Worm (Caenorhabditis elegans) whole organism, mixed stage, embryonic: Measurements from ENCODE around the gene algn-9.
A peak's percentile ranks its signal among the peaks of the same experiment; 100 is the strongest.

Experiments
- bed-3 ChIP-seq: fragments of 200-800 bp; sonication (Bioruptor generic); optimal IDR thresholded peaks from 3 replicates; lab custom pipeline; 2018; ENCODE audit warnings: mild to moderate bottlenecking, missing genetic modification characterization, moderate library complexity, missing compliant biosample characterization
- blmp-1 ChIP-seq: fragments of 150-350 bp; optimal IDR thresholded peaks from 2 replicates; lab custom pipeline; 2014; ENCODE audit warnings: missing biosample characterization, missing genetic modification characterization
- ceh-39 ChIP-seq: fragments of 150-350 bp; optimal IDR thresholded peaks from 2 replicates; lab custom pipeline; 2014; ENCODE audit warnings: missing biosample characterization, missing genetic modification characterization
- ceh-43 ChIP-seq: fragments of 200-800 bp; sonication (Bioruptor generic); optimal IDR thresholded peaks from 2 replicates; lab custom pipeline; 2018; ENCODE audit warnings: mild to moderate bottlenecking, missing genetic modification characterization, moderate library complexity, missing compliant biosample characterization
- ces-1 ChIP-seq: fragments of 150-350 bp; optimal IDR thresholded peaks from 2 replicates; lab custom pipeline; 2014; ENCODE audit warnings: missing biosample characterization, missing genetic modification reagents, missing genetic modification characterization
- cnd-1 ChIP-seq: fragments of 200-800 bp; sonication (Bioruptor generic); optimal IDR thresholded peaks from 2 replicates; lab custom pipeline; 2018; ENCODE audit warnings: mild to moderate bottlenecking, missing genetic modification characterization, missing compliant biosample characterization
- elt-1 ChIP-seq: sonication (generic microtip); optimal IDR thresholded peaks from 2 replicates; lab custom pipeline; 2017; ENCODE audit warnings: missing genetic modification characterization, mild to moderate bottlenecking, missing compliant biosample characterization, antibody characterized with exemption, moderate library complexity, borderline replicate concordance; ENCODE audit not compliant: insufficient read depth
- elt-3 ChIP-seq: fragments of 150-350 bp; optimal IDR thresholded peaks from 2 replicates; lab custom pipeline; 2014; ENCODE audit warnings: missing biosample characterization, missing genetic modification characterization
- flh-1 ChIP-seq: fragments of 200-800 bp; sonication (Bioruptor generic); optimal IDR thresholded peaks from 2 replicates; lab custom pipeline; 2018; ENCODE audit warnings: mild to moderate bottlenecking, missing genetic modification characterization, moderate library complexity, missing compliant biosample characterization
- ham-2 ChIP-seq: fragments of 200-800 bp; sonication (Bioruptor generic); optimal IDR thresholded peaks from 2 replicates; lab custom pipeline; 2018; ENCODE audit warnings: mild to moderate bottlenecking, missing genetic modification characterization, missing compliant biosample characterization
- hlh-1 ChIP-seq: fragments of 150-350 bp; optimal IDR thresholded peaks from 2 replicates; lab custom pipeline; 2014; ENCODE audit warnings: missing biosample characterization, missing genetic modification reagents, missing genetic modification characterization
- lin-13 ChIP-seq: fragments of 150-350 bp; optimal IDR thresholded peaks from 2 replicates; lab custom pipeline; 2014; ENCODE audit warnings: missing biosample characterization, missing genetic modification characterization
- lin-32 ChIP-seq: fragments of 200-800 bp; sonication (Bioruptor generic); optimal IDR thresholded peaks from 2 replicates; lab custom pipeline; 2018; ENCODE audit warnings: mild to moderate bottlenecking, missing genetic modification characterization, missing compliant biosample characterization
- lsy-2 ChIP-seq: fragments of 150-350 bp; optimal IDR thresholded peaks from 2 replicates; lab custom pipeline; 2014; ENCODE audit warnings: missing biosample characterization, missing genetic modification characterization
- mab-5 ChIP-seq: fragments of 150-350 bp; optimal IDR thresholded peaks from 2 replicates; lab custom pipeline; 2014; ENCODE audit warnings: missing biosample characterization, missing genetic modification characterization
- mep-1 ChIP-seq: fragments of 150-350 bp; optimal IDR thresholded peaks from 2 replicates; lab custom pipeline; 2017; ENCODE audit warnings: missing biosample characterization, missing genetic modification reagents, missing genetic modification characterization, inconsistent platforms
- mls-2 ChIP-seq: sonication (generic microtip); optimal IDR thresholded peaks from 2 replicates; lab custom pipeline; 2016; ENCODE audit warnings: mild to moderate bottlenecking, missing genetic modification characterization, moderate library complexity, missing compliant biosample characterization
- nhr-12 ChIP-seq: fragments of 150-350 bp; optimal IDR thresholded peaks from 2 replicates; lab custom pipeline; 2014; ENCODE audit warnings: missing biosample characterization, missing genetic modification characterization
- nhr-2 ChIP-seq: fragments of 150-350 bp; optimal IDR thresholded peaks from 2 replicates; lab custom pipeline; 2014; ENCODE audit warnings: missing biosample characterization, missing genetic modification characterization
- nhr-237 ChIP-seq: fragments of 150-350 bp; optimal IDR thresholded peaks from 2 replicates; lab custom pipeline; 2014; ENCODE audit warnings: missing biosample characterization, missing genetic modification characterization
- nhr-28 ChIP-seq: fragments of 150-350 bp; optimal IDR thresholded peaks from 2 replicates; lab custom pipeline; 2014; ENCODE audit warnings: missing biosample characterization, missing genetic modification characterization
- nhr-76 ChIP-seq: sonication (generic microtip); optimal IDR thresholded peaks from 2 replicates; lab custom pipeline; 2017; ENCODE audit warnings: missing biosample characterization, missing genetic modification characterization
- pha-4 ChIP-seq: fragments of 150-350 bp; optimal IDR thresholded peaks from 2 replicates; lab custom pipeline; 2018; ENCODE audit warnings: missing biosample characterization, missing genetic modification reagents, missing genetic modification characterization
- snpc-4 ChIP-seq: fragments of 150-350 bp; optimal IDR thresholded peaks from 2 replicates; lab custom pipeline; 2014; ENCODE audit warnings: missing biosample characterization, missing genetic modification characterization
- sptf-1 ChIP-seq: sonication (generic microtip); optimal IDR thresholded peaks from 2 replicates; lab custom pipeline; 2017; ENCODE audit warnings: mild to moderate bottlenecking, missing genetic modification characterization, moderate library complexity, missing compliant biosample characterization
- tbx-8 ChIP-seq: fragments of 200-800 bp; sonication (Bioruptor generic); optimal IDR thresholded peaks from 2 replicates; lab custom pipeline; 2018; ENCODE audit warnings: mild to moderate bottlenecking, missing genetic modification characterization, moderate library complexity, missing compliant biosample characterization
- unc-120 ChIP-seq: sonication (generic microtip); optimal IDR thresholded peaks from 2 replicates; lab custom pipeline; 2017; ENCODE audit warnings: missing genetic modification characterization, missing compliant biosample characterization; ENCODE audit not compliant: poor library complexity, severe bottlenecking
- unc-39 ChIP-seq: fragments of 150-350 bp; optimal IDR thresholded peaks from 2 replicates; lab custom pipeline; 2014; ENCODE audit warnings: missing biosample characterization, missing genetic modification characterization
- unc-62 ChIP-seq: fragments of 150-350 bp; optimal IDR thresholded peaks from 2 replicates; lab custom pipeline; 2014; ENCODE audit warnings: missing biosample characterization, missing genetic modification reagents, missing genetic modification characterization
- zip-8 ChIP-seq: fragments of 150-350 bp; optimal IDR thresholded peaks from 2 replicates; lab custom pipeline; 2014; ENCODE audit warnings: missing biosample characterization, missing genetic modification characterization
- ztf-11 ChIP-seq: fragments of 150-350 bp; optimal IDR thresholded peaks from 2 replicates; lab custom pipeline; 2014; ENCODE audit warnings: missing biosample characterization, missing genetic modification characterization

Gene algn-9

DNA sequence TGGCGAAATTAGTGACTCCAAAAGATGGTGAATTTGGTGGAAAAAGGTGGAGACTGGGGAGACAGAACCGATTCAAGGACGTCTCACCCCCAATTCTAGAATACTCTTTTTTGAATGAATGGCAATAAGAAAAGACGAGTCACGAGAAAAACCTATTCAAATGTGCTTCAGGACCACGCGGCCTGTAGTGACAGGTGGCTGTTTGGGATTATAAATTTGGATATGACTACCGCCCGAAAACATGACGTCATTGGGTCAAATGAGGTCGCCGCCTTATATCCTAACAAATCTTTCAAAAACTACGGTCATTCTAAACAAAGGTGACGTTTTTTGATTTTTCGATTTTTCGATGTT lies 30.1 kb upstream of the algn-9 start:
- TF ChIP-seq nhr-2: peak; percentile 71
- TF ChIP-seq lin-32 (GFP tag; lab: Kevin White, UChicago): peak; percentile 82
- peak; percentile 5 for TF ChIP-seq unc-62
- TF ChIP-seq ceh-43 (GFP tag; lab: Kevin White, UChicago): no peak
- TF ChIP-seq zip-8 (tag; lab: Kevin White, UChicago): peak; percentile 50
- TF ChIP-seq cnd-1: peak; percentile 40
- no peak for TF ChIP-seq nhr-76

DNA sequence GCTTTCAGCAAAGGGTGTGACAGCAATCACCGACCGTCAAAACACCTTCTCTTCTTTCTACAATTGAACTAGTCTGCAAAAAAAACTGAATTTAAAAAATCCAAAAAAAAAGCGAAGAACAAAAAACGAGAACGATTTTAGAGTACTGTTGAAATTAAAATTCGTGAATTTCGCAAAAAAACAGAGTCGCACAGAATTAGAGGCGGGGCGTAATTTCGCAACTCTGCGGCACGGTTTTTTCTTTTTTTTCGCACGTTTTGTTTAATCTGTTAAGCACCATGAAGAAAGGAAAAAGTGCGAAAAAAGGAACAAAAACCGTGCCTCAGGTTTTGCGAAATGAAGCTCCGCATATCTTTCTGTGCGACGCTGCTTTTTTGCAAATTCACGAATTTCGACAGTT lies 29.2 kb upstream of the algn-9 start, which contains the start of gene mnk-1:
Gene mnk-1 (minus strand): TSS at position 73 of the 400 bp plus-strand sequence.
- TF ChIP-seq elt-1 (no peak), bed-3 (GFP tag; lab: Kevin White, UChicago) (no peak), unc-62 (no peak), flh-1 (GFP tag; lab: Kevin White, UChicago) (no peak), lin-13 (no peak), zip-8 (tag; lab: Kevin White, UChicago) (no peak), elt-3 (tag; lab: Kevin White, UChicago) (no peak), ztf-11 (tag; lab: Kevin White, UChicago) (no peak), ceh-39 (tag; lab: Kevin White, UChicago) (no peak), pha-4 (tag; lab: Kevin White, UChicago) (no peak)

DNA sequence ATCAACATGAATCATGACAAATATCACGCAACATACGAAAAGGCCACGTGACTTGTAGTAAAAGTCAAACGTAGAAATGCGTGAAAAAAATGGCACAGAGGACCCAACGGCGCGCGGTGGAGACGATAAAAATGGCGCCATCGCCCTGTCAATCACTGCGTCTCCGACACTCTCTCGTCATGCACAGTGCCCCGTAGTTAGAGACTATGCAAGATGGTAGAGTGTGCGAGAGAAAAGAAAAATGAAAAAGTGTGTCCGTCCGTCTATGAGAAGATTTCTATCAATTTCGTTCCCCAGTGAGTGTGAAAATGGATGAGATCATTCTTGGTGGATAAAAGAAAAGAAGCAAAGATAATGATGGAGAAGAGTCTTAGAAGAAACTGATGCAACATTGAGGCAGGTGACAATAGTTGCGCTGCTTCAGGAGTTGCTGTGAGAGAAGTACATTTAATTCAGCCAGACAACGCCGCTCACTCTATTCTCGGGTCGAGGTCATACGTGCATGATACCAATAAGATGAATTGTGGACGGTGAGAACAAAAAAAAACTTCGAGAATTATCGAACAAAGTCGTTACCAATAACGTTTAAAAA lies 28.6 kb upstream of the algn-9 start:
- TF ChIP-seq tbx-8 (no peak), mab-5 (tag; lab: Kevin White, UChicago) (no peak), lin-13 (no peak), flh-1 (GFP tag; lab: Kevin White, UChicago) (no peak), nhr-2 (no peak), mep-1 (tag; lab: Kevin White, UChicago) (no peak), ztf-11 (tag; lab: Kevin White, UChicago) (no peak), cnd-1 (no peak), unc-120 (tag; lab: Kevin White, UChicago) (peak; percentile 70), ces-1 (GFP tag; lab: Kevin White, UChicago) (no peak), hlh-1 (tag; lab: Kevin White, UChicago) (peak; percentile 37), mls-2 (tag; lab: Kevin White, UChicago) (no peak), sptf-1 (tag; lab: Kevin White, UChicago) (peak; percentile 20), ham-2 (GFP tag; lab: Kevin White, UChicago) (no peak), snpc-4 (tag; lab: Kevin White, UChicago) (no peak), nhr-237 (tag; lab: Kevin White, UChicago) (no peak), unc-62 (peak; percentile 80), blmp-1 (no peak), ceh-43 (GFP tag; lab: Kevin White, UChicago) (no peak), lsy-2 (tag; lab: Kevin White, UChicago) (no peak), nhr-28 (no peak)

DNA sequence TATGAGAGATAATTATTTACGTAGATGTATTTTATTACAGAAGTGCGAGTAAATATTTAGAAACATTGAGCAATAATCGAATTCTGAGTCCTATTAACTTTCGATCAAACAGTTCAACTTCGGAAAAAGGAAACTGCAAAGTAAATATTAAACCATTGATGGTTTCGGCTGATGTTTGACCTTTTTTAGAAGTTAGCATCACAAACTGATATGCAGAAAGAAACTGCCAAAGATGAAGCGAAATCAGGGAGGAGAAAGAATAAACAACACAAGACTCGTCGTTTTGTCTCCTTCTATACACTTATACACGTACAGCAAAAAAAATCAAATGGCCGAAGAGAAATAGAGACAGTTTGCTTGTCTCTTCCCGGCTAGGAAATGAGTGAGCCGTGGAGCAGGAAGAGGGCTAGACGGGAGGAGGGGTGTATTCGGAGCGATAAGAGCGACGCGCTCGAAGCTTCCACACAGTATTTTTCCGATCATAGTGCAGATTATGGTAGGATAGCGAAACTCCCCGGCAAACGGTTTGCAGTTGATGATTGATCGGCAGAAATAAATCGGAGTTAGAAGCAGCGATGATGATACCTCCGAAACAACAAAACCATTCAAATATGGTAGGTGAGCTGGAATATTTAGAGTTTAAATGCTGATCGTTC lies 27.5 kb upstream of the algn-9 start:
- TF ChIP-seq lsy-2 (tag; lab: Kevin White, UChicago): no peak
- TF ChIP-seq, all 35 proteins: peak for 0

DNA sequence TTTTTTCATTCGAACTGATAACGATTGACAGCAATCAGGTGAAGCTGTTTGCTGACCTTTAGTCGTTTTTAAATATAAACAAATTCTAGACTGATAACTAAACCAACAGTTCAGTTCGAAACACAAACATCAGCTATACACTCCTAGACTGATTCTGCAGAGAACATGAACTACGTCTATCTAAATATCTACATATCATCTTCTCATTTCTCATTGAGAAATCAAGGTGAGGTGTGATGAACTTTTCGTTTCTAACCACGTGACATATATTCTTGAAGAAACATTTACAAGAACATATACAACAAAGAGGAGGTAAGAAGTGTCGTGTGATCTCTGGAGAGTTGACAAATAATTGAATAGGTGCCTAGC lies 26.9 kb upstream of the algn-9 start:
- TF ChIP-seq unc-39 (tag; lab: Kevin White, UChicago) (no peak), elt-3 (tag; lab: Kevin White, UChicago) (no peak), nhr-28 (no peak), unc-120 (tag; lab: Kevin White, UChicago) (no peak), cnd-1 (no peak), nhr-76 (no peak)

DNA sequence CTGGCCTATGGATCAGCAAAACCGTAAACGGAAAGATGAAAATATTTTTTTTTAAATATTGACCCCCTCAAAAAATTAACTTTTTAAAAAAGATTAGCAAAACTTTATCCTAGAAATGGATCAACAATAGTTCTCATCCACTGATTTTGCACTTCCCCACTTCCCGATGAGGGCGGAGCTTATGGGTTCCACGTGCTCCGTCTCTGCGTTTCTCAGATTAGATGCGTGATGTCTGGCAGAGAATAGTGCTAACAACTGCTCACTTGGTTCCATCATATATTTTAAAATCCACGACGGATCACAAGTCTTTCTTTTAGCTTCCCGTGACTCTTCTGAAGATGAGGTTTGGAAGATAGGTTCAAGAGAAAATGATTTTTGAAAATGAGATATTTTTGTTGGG lies 25.8 kb upstream of the algn-9 start:
- TF ChIP-seq blmp-1 (no peak), unc-120 (tag; lab: Kevin White, UChicago) (peak; percentile 85), unc-62 (peak; percentile 13), lin-13 (no peak), nhr-12 (no peak), hlh-1 (tag; lab: Kevin White, UChicago) (peak; percentile 85)
